Worm (Caenorhabditis elegans) whole organism, L1 larva: ENCODE results near the gene pin-2.

ENCODE experiments used
- alr-1 ChIP-seq: fragments of 200-800 bp; sonication (Bioruptor generic); optimal IDR thresholded peaks from 2 replicates; lab custom pipeline; 2018; ENCODE audit warnings: borderline replicate concordance, mild to moderate bottlenecking, missing genetic modification characterization, missing compliant biosample characterization
- ces-1 ChIP-seq: fragments of 150-350 bp; optimal IDR thresholded peaks from 2 replicates; lab custom pipeline; 2014; ENCODE audit warnings: missing biosample characterization, missing genetic modification reagents, missing genetic modification characterization
- dpl-1 ChIP-seq, 3 experiments: fragments of 150-350 bp in 2 of 3; sonication (generic microtip) in 1 of 3; optimal IDR thresholded peaks; 2 replicates each; lab custom pipeline; 2014 to 2017; ENCODE audit warnings: missing biosample characterization in 3 of 3, missing genetic modification characterization in 3 of 3, missing genetic modification reagents in 3 of 3
- grh-1 ChIP-seq: fragments of 200-800 bp; sonication (Bioruptor generic); IDR thresholded peaks from 2 replicates; pipeline ENCODE4 v1.3.6; 2022; ENCODE audit warnings: missing genetic modification reagents, missing genetic modification characterization, missing compliant biosample characterization
- lin-39 ChIP-seq: fragments of 150-350 bp; optimal IDR thresholded peaks from 2 replicates; lab custom pipeline; 2014; ENCODE audit warnings: missing biosample characterization, missing genetic modification reagents, missing genetic modification characterization
- lsy-2 ChIP-seq, 2 experiments: fragments of 150-350 bp; optimal IDR thresholded peaks; 2 replicates each; lab custom pipeline; 2014; ENCODE audit warnings: missing biosample characterization in 2 of 2, missing genetic modification characterization in 2 of 2
- nhr-28 ChIP-seq: fragments of 150-350 bp; optimal IDR thresholded peaks from 2 replicates; lab custom pipeline; 2014; ENCODE audit warnings: missing biosample characterization, missing genetic modification characterization
- nhr-76 ChIP-seq: sonication (generic microtip); optimal IDR thresholded peaks from 2 replicates; lab custom pipeline; 2017; ENCODE audit warnings: missing biosample characterization, missing genetic modification characterization
- sox-4 ChIP-seq: sonication (generic microtip); optimal IDR thresholded peaks from 2 replicates; lab custom pipeline; 2016; ENCODE audit warnings: missing genetic modification characterization, missing compliant biosample characterization
- unc-86 ChIP-seq: sonication (generic microtip); optimal IDR thresholded peaks from 2 replicates; lab custom pipeline; 2016; ENCODE audit warnings: missing genetic modification characterization, missing compliant biosample characterization
- zag-1 ChIP-seq: fragments of 150-350 bp; optimal IDR thresholded peaks from 2 replicates; lab custom pipeline; 2014; ENCODE audit warnings: missing biosample characterization, missing genetic modification characterization

DNA sequence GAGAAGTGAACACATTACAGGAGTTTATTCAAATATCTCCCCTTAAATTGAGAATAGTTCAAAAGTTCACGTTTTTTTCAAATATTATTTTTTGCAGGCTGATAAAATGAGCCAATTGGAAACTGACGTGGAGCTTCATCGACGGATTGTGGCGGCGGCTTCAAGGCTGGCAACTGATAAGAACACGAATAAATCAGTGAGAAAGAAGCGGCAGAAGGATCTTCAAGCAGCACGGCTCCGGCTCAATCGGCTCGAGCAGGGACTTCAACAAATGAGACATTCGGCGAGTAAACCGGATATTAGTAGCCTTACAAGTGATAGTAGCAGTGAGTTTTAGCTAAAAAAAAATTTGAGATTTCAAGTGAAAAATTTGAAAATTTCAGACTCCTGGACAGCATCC is 31.7 kb downstream of the pin-2 start, which contains the start of gene M02B1.4:
- TF ChIP-seq alr-1 (no peak), unc-86 (tag; lab: Kevin White, UChicago) (no peak), dpl-1 (GFP tag; optimal IDR thresholded peaks at IDR 0.05; lab: Kevin White, UChicago) (no peak), grh-1 (GFP tag; lab: Robert Waterston, UW) (no peak), lsy-2 (tag; optimal IDR thresholded peaks at IDR 0.05; lab: Kevin White, UChicago) (no peak), sox-4 (tag; lab: Kevin White, UChicago) (no peak), nhr-28 (tag; lab: Kevin White, UChicago) (no peak), ces-1 (no peak), zag-1 (tag; lab: Kevin White, UChicago) (no peak), lin-39 (tag; lab: Kevin White, UChicago) (no peak), nhr-76 (tag; lab: Kevin White, UChicago) (no peak)
